Worm (Caenorhabditis elegans): Measurements from ENCODE around the gene F22E5.9.
"Not testable (repeated sequence)": the region's sequence is repeated elsewhere in the genome, so short reads cannot be mapped to it uniquely, and the experiment has no call there.

F22E5.9 gene

DNA sequence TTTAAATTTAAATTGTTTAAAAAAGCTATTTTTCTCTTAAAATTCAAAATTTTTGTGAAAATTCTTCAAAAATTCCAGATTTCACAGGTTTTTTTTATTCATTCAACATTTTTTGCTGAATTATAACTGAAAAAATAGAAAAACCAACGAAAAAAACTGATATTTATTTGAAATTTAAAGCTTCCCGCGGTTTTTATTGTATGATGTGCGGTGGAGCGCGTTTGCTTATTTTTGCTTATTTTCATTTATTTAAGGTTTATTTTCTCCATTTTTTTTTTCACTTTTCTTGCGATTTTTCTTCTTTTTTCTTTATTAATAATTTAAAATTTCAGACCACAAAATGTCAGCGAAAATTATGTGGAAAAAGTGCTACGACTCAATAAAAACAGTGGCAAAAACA is at the start of gene F22E5.9:
TSS of gene F22E5.9 (plus strand) at position 327 of the 400 bp plus-strand sequence.
- TF ChIP-seq pha-4 (tag; optimal IDR thresholded peaks at IDR 0.05) (no peak), nhr-2 (tag; optimal IDR thresholded peaks at IDR 0.05) (no peak), cnd-1 (tag; optimal IDR thresholded peaks at IDR 0.05) (no peak), ces-1 (GFP tag; optimal IDR thresholded peaks at IDR 0.05) (no peak), drap-1 (GFP tag; optimal IDR thresholded peaks at IDR 0.05) (no peak), tbx-8 (GFP tag; optimal IDR thresholded peaks at IDR 0.05) (no peak), sptf-1 (tag; optimal IDR thresholded peaks at IDR 0.05) (no peak), ceh-83 (GFP tag; optimal IDR thresholded peaks at IDR 0.05) (no peak), sem-2 (GFP tag; optimal IDR thresholded peaks at IDR 0.05) (no peak), flh-1 (GFP tag; optimal IDR thresholded peaks at IDR 0.05) (no peak), nhr-28 (tag; optimal IDR thresholded peaks at IDR 0.05) (no peak)

DNA sequence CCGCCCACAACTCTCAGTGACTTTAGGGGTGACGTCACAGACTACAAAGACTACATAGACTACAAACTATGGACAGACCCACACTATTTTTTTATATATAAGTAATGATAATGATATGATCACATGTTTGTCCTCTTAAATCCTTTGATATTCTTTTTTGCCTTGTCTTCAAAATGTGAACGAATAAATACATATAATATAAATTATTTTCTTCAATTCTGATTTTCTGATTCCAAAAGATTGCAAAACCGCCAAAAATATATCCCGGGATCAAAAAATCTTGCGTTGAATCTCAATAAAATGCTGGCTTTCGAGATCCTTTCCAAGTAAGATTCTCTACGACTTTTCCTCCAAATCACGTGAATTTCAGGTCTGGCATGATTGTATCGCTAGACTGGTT is 38.0 kb upstream of the F22E5.9 start, which contains the start of gene F33H12.1:
TSS of gene F33H12.1 (plus strand) at position 301 of the 400 bp plus-strand sequence.
- not testable (repeated sequence) for TF ChIP-seq nhr-28 (tag; optimal IDR thresholded peaks at IDR 0.05); M03D4.4 (tag; optimal IDR thresholded peaks at IDR 0.05); bed-3 (GFP tag; optimal IDR thresholded peaks at IDR 0.05)

DNA sequence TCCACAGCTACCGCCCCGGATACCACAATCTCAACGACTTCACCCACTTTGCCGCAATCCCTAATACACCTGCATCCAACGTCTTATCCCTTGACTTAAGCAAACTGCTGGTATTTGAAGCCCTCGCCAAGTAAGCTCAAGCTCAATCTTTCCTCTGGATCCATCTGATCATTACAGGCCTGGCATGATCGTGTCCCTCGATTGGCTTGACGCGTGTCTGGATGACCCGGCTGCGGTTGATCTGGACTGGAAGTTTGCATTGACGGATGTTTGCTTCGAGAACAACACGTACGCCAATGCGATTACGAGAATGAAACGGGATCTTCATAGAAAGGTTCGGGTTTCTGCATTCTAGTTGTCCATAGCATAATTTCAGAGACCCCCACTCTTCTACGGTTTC is 37.3 kb upstream of the F22E5.9 start:
- no peak for TF ChIP-seq lin-32 (GFP tag; optimal IDR thresholded peaks at IDR 0.05)

DNA sequence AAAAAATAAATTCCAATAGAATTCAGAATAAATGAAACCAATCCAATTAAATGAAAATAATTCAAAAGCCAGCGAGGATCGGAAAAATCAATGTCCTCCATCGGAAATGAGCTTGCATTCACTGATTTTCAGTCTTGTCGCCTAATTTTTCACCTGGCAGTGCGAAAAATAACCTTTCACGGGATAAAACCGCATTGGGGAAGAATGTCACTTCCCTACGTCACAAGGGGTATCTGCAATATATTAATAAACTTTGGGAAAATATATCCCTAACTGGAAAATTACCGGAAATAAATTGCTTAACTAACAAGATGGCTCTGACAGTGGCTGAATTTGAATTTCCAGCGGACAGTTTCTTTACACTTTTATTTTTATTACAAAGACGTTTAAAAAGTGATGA is 32.9 kb upstream of the F22E5.9 start, which contains the start of gene sri-77:
TSS of gene sri-77 (minus strand) at position 101 of the 400 bp plus-strand sequence.
- TF ChIP-seq nhr-237 (tag; optimal IDR thresholded peaks at IDR 0.05) (no peak), M03D4.4 (tag; optimal IDR thresholded peaks at IDR 0.05) (no peak), unc-120 (tag; optimal IDR thresholded peaks at IDR 0.05; ENCODE audit: poor library complexity, severe bottlenecking) (no peak), bed-3 (GFP tag; optimal IDR thresholded peaks at IDR 0.05) (no peak), pha-4 (tag; optimal IDR thresholded peaks at IDR 0.05) (no peak), sptf-1 (tag; optimal IDR thresholded peaks at IDR 0.05) (no peak), unc-62 (GFP tag; optimal IDR thresholded peaks at IDR 0.05) (no peak), drap-1 (GFP tag; optimal IDR thresholded peaks at IDR 0.05) (no peak), tbx-8 (GFP tag; optimal IDR thresholded peaks at IDR 0.05) (no peak), elt-3 (tag; optimal IDR thresholded peaks at IDR 0.05) (no peak), blmp-1 (tag; optimal IDR thresholded peaks at IDR 0.05) (no peak), cnd-1 (tag; optimal IDR thresholded peaks at IDR 0.05) (no peak), hlh-1 (tag; optimal IDR thresholded peaks at IDR 0.05) (no peak), snpc-4 (tag; optimal IDR thresholded peaks at IDR 0.05) (no peak), sem-2 (GFP tag; optimal IDR thresholded peaks at IDR 0.05) (no peak), mab-5 (tag; optimal IDR thresholded peaks at IDR 0.05) (no peak)

DNA sequence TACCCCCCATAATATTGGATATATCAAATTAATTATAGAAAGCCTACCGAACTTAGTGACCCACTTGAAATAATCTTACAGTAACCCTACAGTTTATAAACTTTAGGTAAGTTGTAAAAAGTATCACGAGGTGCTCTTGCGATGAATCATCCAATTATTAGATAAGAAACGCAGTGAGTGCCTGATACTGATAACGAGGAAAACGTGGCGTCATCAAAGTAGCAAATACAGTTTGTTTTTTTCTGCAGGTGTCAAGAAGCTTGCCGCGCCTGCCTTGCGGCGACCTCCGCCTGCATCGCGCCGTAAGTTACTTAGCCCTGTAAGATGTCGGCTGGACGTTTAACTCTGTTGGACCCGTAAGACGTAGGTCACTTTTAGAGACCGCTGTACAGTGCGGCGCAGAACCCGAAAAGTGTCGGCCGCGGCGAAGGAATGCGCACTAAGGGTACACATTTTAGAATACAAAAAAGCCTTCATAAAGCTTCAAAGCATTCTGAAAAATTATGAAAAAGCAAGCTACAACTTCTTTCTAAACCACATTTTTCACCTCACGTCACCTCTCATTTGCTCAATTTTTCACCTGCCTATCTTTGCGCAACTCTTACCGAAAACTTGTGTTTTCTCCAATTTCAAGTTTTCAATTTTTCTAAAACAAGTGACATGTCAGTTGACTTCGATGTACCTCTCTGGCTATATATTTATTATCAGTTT is 27.8 kb upstream of the F22E5.9 start, which contains the start of gene sri-38:
TSS of gene sri-38 (plus strand) at position 661 of the 711 bp plus-strand sequence.
- TF ChIP-seq cnd-1 (tag; optimal IDR thresholded peaks at IDR 0.05) (no peak), bed-3 (GFP tag; optimal IDR thresholded peaks at IDR 0.05) (no peak), nhr-12 (tag; optimal IDR thresholded peaks at IDR 0.05) (no peak), lin-13 (tag; optimal IDR thresholded peaks at IDR 0.05) (no peak), tbx-8 (GFP tag; optimal IDR thresholded peaks at IDR 0.05) (no peak), zip-8 (tag; optimal IDR thresholded peaks at IDR 0.05) (no peak), nhr-28 (tag; optimal IDR thresholded peaks at IDR 0.05) (no peak), nhr-2 (tag; optimal IDR thresholded peaks at IDR 0.05) (no peak), mab-5 (tag; optimal IDR thresholded peaks at IDR 0.05) (no peak), unc-62 (GFP tag; optimal IDR thresholded peaks at IDR 0.05) (no peak), ceh-83 (GFP tag; optimal IDR thresholded peaks at IDR 0.05) (no peak), hlh-1 (tag; optimal IDR thresholded peaks at IDR 0.05) (no peak), M03D4.4 (tag; optimal IDR thresholded peaks at IDR 0.05) (no peak), unc-120 (tag; optimal IDR thresholded peaks at IDR 0.05; ENCODE audit: poor library complexity, severe bottlenecking) (no peak), blmp-1 (tag; optimal IDR thresholded peaks at IDR 0.05) (no peak), snpc-4 (tag; optimal IDR thresholded peaks at IDR 0.05) (no peak)

DNA sequence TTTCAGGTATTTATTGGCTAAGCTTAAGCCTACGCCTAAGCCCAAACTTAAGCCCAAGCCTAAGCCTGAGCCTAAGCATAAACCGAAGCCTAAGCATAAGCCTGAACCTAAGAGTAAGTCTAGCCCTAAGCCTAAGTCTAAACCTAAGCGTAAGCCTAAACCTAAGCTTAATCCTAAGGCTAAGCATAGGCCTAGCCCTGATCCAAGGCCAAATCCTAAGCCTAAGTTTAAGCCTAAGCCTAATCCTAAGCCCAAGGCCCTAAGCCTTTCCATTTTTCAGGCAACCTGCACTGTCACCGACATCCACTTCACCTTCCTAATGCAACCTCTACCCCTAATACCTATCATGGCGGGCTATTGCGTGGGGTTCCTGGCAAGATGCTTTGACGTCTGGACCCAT is 27.2 kb upstream of the F22E5.9 start:
- TF ChIP-seq zip-8 (tag; optimal IDR thresholded peaks at IDR 0.05) = no peak
- no peak for TF ChIP-seq ham-2 (GFP tag; optimal IDR thresholded peaks at IDR 0.05)
- no peak for TF ChIP-seq nhr-76 (tag; optimal IDR thresholded peaks at IDR 0.05)
- no peak for TF ChIP-seq ces-1 (GFP tag; optimal IDR thresholded peaks at IDR 0.05)
- no peak for TF ChIP-seq ceh-43 (GFP tag; optimal IDR thresholded peaks at IDR 0.05)
- TF ChIP-seq hlh-1 (tag; optimal IDR thresholded peaks at IDR 0.05) = no peak
- no peak for TF ChIP-seq mab-5 (tag; optimal IDR thresholded peaks at IDR 0.05)
- TF ChIP-seq lsy-2 (tag; optimal IDR thresholded peaks at IDR 0.05) = no peak

Measured in whole organism, mixed stage, embryonic.